Worm (Caenorhabditis elegans): ENCODE data around the gene R144.3.

- TF ChIP-seq lin-39 (tag; optimal IDR thresholded peaks at IDR 0.05) (no peak), lin-35 (GFP tag; optimal IDR thresholded peaks at IDR 0.05) (no peak), vab-15 (tag; optimal IDR thresholded peaks at IDR 0.05) (no peak), nhr-28 (tag; optimal IDR thresholded peaks at IDR 0.05) (no peak), pag-3 (tag; optimal IDR thresholded peaks at IDR 0.05; ENCODE audit: borderline replicate concordance, insufficient read depth) (no peak), ama-1 (optimal IDR thresholded peaks at IDR 0.05) (no peak), dpl-1 (GFP tag; optimal IDR thresholded peaks at IDR 0.05) (no peak), nhr-85 (tag) (no peak)
Measured at ce11 chrIII:5010723-5011122, 11.1 kb upstream of the R144.3 start.
